Worm (Caenorhabditis elegans): Measurements from ENCODE around the gene sptl-1.
A peak's percentile ranks its signal among the peaks of the same experiment; 100 is the strongest.

The sptl-1 gene

ce11 chrII:51352-51751 is at the start of gene sptl-1:
Gene sptl-1 (plus strand): TSS chrII:51652.
- TF ChIP-seq ztf-23 (GFP tag; IDR thresholded peaks at IDR 0.05): no peak
- no peak for TF ChIP-seq cog-1 (tag; optimal IDR thresholded peaks at IDR 0.05)
- TF ChIP-seq flt-1 (GFP tag; IDR thresholded peaks at IDR 0.05): no peak
- TF ChIP-seq tab-1 (GFP tag; IDR thresholded peaks at IDR 0.05): no peak
- TF ChIP-seq ref-1 (GFP tag; conservative IDR thresholded peaks at IDR 0.05): no peak
- no peak for TF ChIP-seq ztf-29 (GFP tag; IDR thresholded peaks at IDR 0.05)
- TF ChIP-seq T22C8.4 (GFP tag; IDR thresholded peaks at IDR 0.05): no peak
- TF ChIP-seq med-1 (GFP tag; optimal IDR thresholded peaks at IDR 0.05; ENCODE audit: insufficient read depth): no peak
- TF ChIP-seq klf-2 (GFP tag; conservative IDR thresholded peaks at IDR 0.05): no peak

ce11 chrII:4793-5192 is 46.7 kb upstream of the sptl-1 start:
- TF ChIP-seq ztf-23 (GFP tag; IDR thresholded peaks at IDR 0.05): no peak
- TF ChIP-seq cog-1 (tag; optimal IDR thresholded peaks at IDR 0.05): no peak
- TF ChIP-seq ref-1 (GFP tag; conservative IDR thresholded peaks at IDR 0.05): no peak
- TF ChIP-seq med-1 (GFP tag; optimal IDR thresholded peaks at IDR 0.05; ENCODE audit: insufficient read depth): no peak
- no peak for TF ChIP-seq flt-1 (GFP tag; IDR thresholded peaks at IDR 0.05)
- TF ChIP-seq tab-1 (GFP tag; IDR thresholded peaks at IDR 0.05): no peak
- TF ChIP-seq ztf-29 (GFP tag; IDR thresholded peaks at IDR 0.05): no peak
- no peak for TF ChIP-seq klf-2 (GFP tag; conservative IDR thresholded peaks at IDR 0.05)
- TF ChIP-seq T22C8.4 (GFP tag; IDR thresholded peaks at IDR 0.05): no peak

DNA sequence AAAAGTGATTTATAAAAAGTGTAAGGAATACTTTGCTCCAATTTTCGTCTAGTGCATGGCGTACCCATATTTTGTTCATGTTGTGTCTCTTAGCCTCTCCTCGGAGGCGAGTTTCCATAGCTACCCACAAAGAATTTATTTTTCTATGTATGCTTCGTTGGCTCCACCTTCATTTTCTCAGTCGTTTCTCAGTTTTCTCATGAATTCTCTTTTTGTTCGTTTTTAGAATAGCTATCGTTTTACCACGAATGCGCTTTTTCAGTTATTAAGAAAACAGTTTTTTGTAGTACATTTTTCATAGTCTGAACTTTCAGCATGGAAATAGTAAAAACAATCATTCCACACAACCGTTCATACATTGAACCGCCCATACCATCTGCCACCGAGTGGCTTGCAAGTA is 45.1 kb upstream of the sptl-1 start, which contains the start of gene osta-1:
Gene osta-1 (plus strand): TSS at position 309 of the 400 bp plus-strand sequence.
- TF ChIP-seq tab-1 (GFP tag; IDR thresholded peaks at IDR 0.05): no peak
- no peak for TF ChIP-seq T22C8.4 (GFP tag; IDR thresholded peaks at IDR 0.05)
- TF ChIP-seq med-1 (GFP tag; optimal IDR thresholded peaks at IDR 0.05; ENCODE audit: insufficient read depth): no peak
- no peak for TF ChIP-seq klf-2 (GFP tag; conservative IDR thresholded peaks at IDR 0.05)
- TF ChIP-seq ztf-29 (GFP tag; IDR thresholded peaks at IDR 0.05): no peak

DNA sequence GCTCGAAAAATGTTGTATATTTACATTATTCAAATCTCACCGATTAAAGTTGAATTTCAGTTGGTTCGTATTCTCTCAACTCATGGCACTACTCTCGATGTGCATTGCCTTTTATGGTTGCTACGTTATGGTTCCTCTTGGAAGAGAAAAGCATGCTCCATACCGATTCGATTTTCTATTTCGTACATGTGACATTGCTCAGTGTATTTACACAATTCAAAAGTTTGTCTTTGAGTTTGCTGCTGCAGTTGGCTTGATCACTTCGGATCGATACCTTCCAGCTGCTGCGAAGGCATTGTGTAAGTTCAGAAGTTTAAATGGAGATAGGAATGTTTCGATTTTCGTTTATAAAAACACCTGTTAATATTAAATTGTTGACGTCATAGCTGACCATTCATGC is 43.2 kb upstream of the sptl-1 start:
- no peak for TF ChIP-seq med-1 (GFP tag; optimal IDR thresholded peaks at IDR 0.05; ENCODE audit: insufficient read depth)
- TF ChIP-seq ref-1 (GFP tag; conservative IDR thresholded peaks at IDR 0.05): no peak
- TF ChIP-seq klf-2 (GFP tag; conservative IDR thresholded peaks at IDR 0.05): no peak
- no peak for TF ChIP-seq T22C8.4 (GFP tag; IDR thresholded peaks at IDR 0.05)
- TF ChIP-seq tab-1 (GFP tag; IDR thresholded peaks at IDR 0.05): no peak
- TF ChIP-seq cog-1 (tag; optimal IDR thresholded peaks at IDR 0.05): no peak
- no peak for TF ChIP-seq flt-1 (GFP tag; IDR thresholded peaks at IDR 0.05)
- TF ChIP-seq ztf-29 (GFP tag; IDR thresholded peaks at IDR 0.05): no peak
- TF ChIP-seq ztf-23 (GFP tag; IDR thresholded peaks at IDR 0.05): no peak

- TF ChIP-seq flt-1 (GFP tag; IDR thresholded peaks at IDR 0.05) (no peak), ztf-29 (GFP tag; IDR thresholded peaks at IDR 0.05) (no peak), tab-1 (GFP tag; IDR thresholded peaks at IDR 0.05) (no peak), ztf-23 (GFP tag; IDR thresholded peaks at IDR 0.05) (no peak)
Measured at ce11 chrII:11783-12182, 39.7 kb upstream of the sptl-1 start, which contains the start of gene best-4. Gene best-4 (minus strand): TSS chrII:11883.

DNA sequence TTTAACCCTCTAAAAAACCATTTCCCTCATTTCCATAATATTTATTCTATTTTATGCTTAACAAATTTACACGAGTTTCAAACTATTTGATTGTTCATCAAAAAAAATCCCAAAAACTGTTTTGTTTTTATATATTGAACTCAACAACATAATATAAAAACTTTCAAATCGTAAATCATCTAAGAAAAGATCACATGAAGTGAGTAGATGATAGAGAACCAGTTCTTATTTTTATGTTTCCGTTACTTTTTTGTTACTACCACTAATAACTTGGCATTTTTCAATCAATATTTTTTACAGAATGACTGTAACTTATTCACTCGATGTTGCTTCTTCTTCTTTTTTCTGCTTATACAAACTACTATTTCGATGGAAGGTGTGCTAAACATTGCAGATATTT is 38.8 kb upstream of the sptl-1 start, which contains the start of gene best-3:
Gene best-3 (plus strand): TSS at position 301 of the 400 bp plus-strand sequence.
- TF ChIP-seq tab-1 (GFP tag; IDR thresholded peaks at IDR 0.05): no peak
- TF ChIP-seq T22C8.4 (GFP tag; IDR thresholded peaks at IDR 0.05): no peak

DNA sequence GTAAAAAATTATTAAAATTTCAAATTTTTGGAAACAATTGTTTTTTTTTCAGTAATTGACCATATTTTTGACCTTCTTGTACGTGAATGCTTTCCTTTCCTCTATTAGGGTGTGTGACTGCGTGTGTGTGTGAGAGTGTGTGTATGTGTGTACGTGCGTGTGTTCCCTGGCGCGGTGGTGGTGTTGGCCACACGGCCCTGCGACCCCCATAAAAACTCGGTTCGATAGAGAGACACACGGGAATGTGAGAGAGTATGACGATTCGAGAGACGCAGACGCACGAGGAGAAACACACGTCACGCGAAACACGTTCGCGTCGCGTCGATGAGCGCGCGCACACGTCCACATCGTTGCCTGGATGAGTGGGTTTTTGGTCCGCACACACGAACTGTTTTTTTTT is 32.7 kb upstream of the sptl-1 start:
- TF ChIP-seq flt-1 (GFP tag; IDR thresholded peaks at IDR 0.05): no peak
- TF ChIP-seq ztf-23 (GFP tag; IDR thresholded peaks at IDR 0.05): peak; percentile 53; the same call in 1 of the 2 replicates
- TF ChIP-seq T22C8.4 (GFP tag; IDR thresholded peaks at IDR 0.05): peak; percentile 32; the same call in 1 of the 2 replicates
- TF ChIP-seq cog-1 (tag; optimal IDR thresholded peaks at IDR 0.05): peak; percentile 57
- no peak for TF ChIP-seq tab-1 (GFP tag; IDR thresholded peaks at IDR 0.05)
- TF ChIP-seq klf-2 (GFP tag; conservative IDR thresholded peaks at IDR 0.05): no peak

- TF ChIP-seq cog-1 (tag; optimal IDR thresholded peaks at IDR 0.05) (no peak), T22C8.4 (GFP tag; IDR thresholded peaks at IDR 0.05) (no peak), klf-2 (GFP tag; conservative IDR thresholded peaks at IDR 0.05) (no peak), ztf-29 (GFP tag; IDR thresholded peaks at IDR 0.05) (no peak), flt-1 (GFP tag; IDR thresholded peaks at IDR 0.05) (no peak), ztf-23 (GFP tag; IDR thresholded peaks at IDR 0.05) (no peak), ref-1 (GFP tag; conservative IDR thresholded peaks at IDR 0.05) (no peak), tab-1 (GFP tag; IDR thresholded peaks at IDR 0.05) (no peak), med-1 (GFP tag; optimal IDR thresholded peaks at IDR 0.05; ENCODE audit: insufficient read depth) (no peak)
Measured at ce11 chrII:19238-19637, 32.2 kb upstream of the sptl-1 start, which contains the start of gene gmeb-1. Gene gmeb-1 (plus strand): TSS chrII:19538.

ce11 chrII:21953-22352 is 29.5 kb upstream of the sptl-1 start:
- TF ChIP-seq klf-2 (GFP tag; conservative IDR thresholded peaks at IDR 0.05): no peak
- TF ChIP-seq med-1 (GFP tag; optimal IDR thresholded peaks at IDR 0.05; ENCODE audit: insufficient read depth): no peak
- TF ChIP-seq cog-1 (tag; optimal IDR thresholded peaks at IDR 0.05): no peak
- TF ChIP-seq ztf-29 (GFP tag; IDR thresholded peaks at IDR 0.05): no peak
- no peak for TF ChIP-seq ref-1 (GFP tag; conservative IDR thresholded peaks at IDR 0.05)
- no peak for TF ChIP-seq flt-1 (GFP tag; IDR thresholded peaks at IDR 0.05)
- no peak for TF ChIP-seq tab-1 (GFP tag; IDR thresholded peaks at IDR 0.05)
- TF ChIP-seq ztf-23 (GFP tag; IDR thresholded peaks at IDR 0.05): no peak

ce11 chrII:23025-23424 is 28.4 kb upstream of the sptl-1 start, which contains the start of gene sqt-2:
Gene sqt-2 (plus strand): TSS chrII:23325.
- TF ChIP-seq cog-1 (tag; optimal IDR thresholded peaks at IDR 0.05) (no peak), med-1 (GFP tag; optimal IDR thresholded peaks at IDR 0.05; ENCODE audit: insufficient read depth) (no peak), flt-1 (GFP tag; IDR thresholded peaks at IDR 0.05) (no peak), ref-1 (GFP tag; conservative IDR thresholded peaks at IDR 0.05) (no peak), ztf-29 (GFP tag; IDR thresholded peaks at IDR 0.05) (no peak), T22C8.4 (GFP tag; IDR thresholded peaks at IDR 0.05) (no peak), klf-2 (GFP tag; conservative IDR thresholded peaks at IDR 0.05) (no peak), ztf-23 (GFP tag; IDR thresholded peaks at IDR 0.05) (no peak), tab-1 (GFP tag; IDR thresholded peaks at IDR 0.05) (no peak)

Measured in whole organism, midembryonic.